Worm (Caenorhabditis elegans): Measurements from ENCODE around the gene srw-102.

srw-102 gene

ce11 chrV:1725353-1725752, 5.3 kb downstream of the srw-102 start, which contains the start of gene sri-27:
Gene sri-27, plus strand, starts transcription at chrV:1725653.
- no peak for TF ChIP-seq ceh-82 (tag; optimal IDR thresholded peaks at IDR 0.05)
- TF ChIP-seq mab-9 (GFP tag; IDR thresholded peaks at IDR 0.05), result no peak
- no peak for TF ChIP-seq zag-1 (tag; optimal IDR thresholded peaks at IDR 0.05)
- TF ChIP-seq unc-130 (tag; optimal IDR thresholded peaks at IDR 0.05), result no peak
- no peak for TF ChIP-seq fkh-8 (tag; optimal IDR thresholded peaks at IDR 0.05)
- TF ChIP-seq aha-1 (tag; optimal IDR thresholded peaks at IDR 0.05), result no peak
- TF ChIP-seq unc-30 (tag; optimal IDR thresholded peaks at IDR 0.05), result no peak
- no peak for TF ChIP-seq swsn-7 (tag; optimal IDR thresholded peaks at IDR 0.05)
- no peak for TF ChIP-seq pax-3 (tag; optimal IDR thresholded peaks at IDR 0.05)
- no peak for TF ChIP-seq tbx-2 (tag; optimal IDR thresholded peaks at IDR 0.05)

ce11 chrV:1731918-1732317, 11.9 kb downstream of the srw-102 start, which contains the start of gene gst-21:
Gene gst-21, minus strand, starts transcription at chrV:1732018.
- peak; percentile 29 for TF ChIP-seq nhr-20 (tag; optimal IDR thresholded peaks at IDR 0.05)
- no peak for TF ChIP-seq tlp-1 (tag; optimal IDR thresholded peaks at IDR 0.05)

- TF ChIP-seq fkh-10 (GFP tag; optimal IDR thresholded peaks at IDR 0.05), result no peak
- TF ChIP-seq pag-3 (tag; optimal IDR thresholded peaks at IDR 0.05; ENCODE audit: borderline replicate concordance, insufficient read depth), result no peak
- no peak for TF ChIP-seq ets-5 (GFP tag; IDR thresholded peaks at IDR 0.05)
- no peak for TF ChIP-seq tbx-2 (tag; optimal IDR thresholded peaks at IDR 0.05)
- TF ChIP-seq fos-1 (tag; optimal IDR thresholded peaks at IDR 0.05), result no peak
- no peak for TF ChIP-seq egl-13 (tag; optimal IDR thresholded peaks at IDR 0.05)
Observed at ce11 chrV:1734569-1734968, 14.5 kb downstream of the srw-102 start, which contains the start of gene str-160. Gene str-160, plus strand, starts transcription at chrV:1734869.

- no peak for TF ChIP-seq nhr-20 (tag; optimal IDR thresholded peaks at IDR 0.05)
- TF ChIP-seq elt-2 (tag; optimal IDR thresholded peaks at IDR 0.05), result no peak
- no peak for TF ChIP-seq lir-3 (tag; optimal IDR thresholded peaks at IDR 0.05; ENCODE audit: poor library complexity)
- no peak for TF ChIP-seq nhr-12 (tag; optimal IDR thresholded peaks at IDR 0.05)
- TF ChIP-seq ceh-63 (GFP tag; optimal IDR thresholded peaks at IDR 0.05), result no peak
- no peak for TF ChIP-seq nhr-19 (GFP tag; conservative IDR thresholded peaks at IDR 0.05)
- TF ChIP-seq ceh-88 (GFP tag; IDR thresholded peaks at IDR 0.05), result no peak
- TF ChIP-seq mdl-1 (tag; optimal IDR thresholded peaks at IDR 0.05), result no peak
- no peak for TF ChIP-seq swsn-7 (tag; optimal IDR thresholded peaks at IDR 0.05)
- no peak for TF ChIP-seq tbx-2 (tag; optimal IDR thresholded peaks at IDR 0.05)
- no peak for TF ChIP-seq nhr-11 (tag; optimal IDR thresholded peaks at IDR 0.05)
- TF ChIP-seq nhr-84 (tag; optimal IDR thresholded peaks at IDR 0.05), result no peak
Observed at ce11 chrV:1741074-1741473, 21.0 kb downstream of the srw-102 start, which contains the start of gene srab-25. Gene srab-25, minus strand, starts transcription at chrV:1741174.

ce11 chrV:1743205-1743870, 23.3 kb downstream of the srw-102 start, which contains the start of gene nhr-256:
Gene nhr-256, plus strand, starts transcription at chrV:1743771.
- TF ChIP-seq zip-4 (GFP tag; optimal IDR thresholded peaks at IDR 0.05) (no peak), efl-3 (GFP tag; optimal IDR thresholded peaks at IDR 0.05) (no peak), fkh-10 (GFP tag; optimal IDR thresholded peaks at IDR 0.05) (no peak), hpl-2 (GFP tag; optimal IDR thresholded peaks at IDR 0.05) (peak; percentile 4), nhr-11 (tag; optimal IDR thresholded peaks at IDR 0.05) (peak; percentile 35), snpc-4 (tag; optimal IDR thresholded peaks at IDR 0.05) (peak; percentile 52), snu-23 (GFP tag; optimal IDR thresholded peaks at IDR 0.05) (peak; percentile 84), pqm-1 (tag; optimal IDR thresholded peaks at IDR 0.05) (no peak), irx-1 (tag; optimal IDR thresholded peaks at IDR 0.05) (peak; percentile 33), unc-86 (tag; optimal IDR thresholded peaks at IDR 0.05) (no peak), nhr-90 (tag; optimal IDR thresholded peaks at IDR 0.05; ENCODE audit: poor library complexity) (peak; percentile 68), C16A3.4 (tag; optimal IDR thresholded peaks at IDR 0.05) (peak; percentile 43), hlh-17 (GFP tag; optimal IDR thresholded peaks at IDR 0.05; ENCODE audit: borderline replicate concordance) (no peak), rnt-1 (tag; optimal IDR thresholded peaks at IDR 0.05) (peak; percentile 60), dsc-1 (tag; optimal IDR thresholded peaks at IDR 0.05) (peak; percentile 40), lir-3 (tag; optimal IDR thresholded peaks at IDR 0.05; ENCODE audit: poor library complexity) (peak; percentile 32), fos-1 (tag; optimal IDR thresholded peaks at IDR 0.05) (peak; percentile 38), nhr-85 (tag) (peak; percentile 84), nhr-28 (tag; optimal IDR thresholded peaks at IDR 0.05) (peak; percentile 50), ceh-82 (tag; optimal IDR thresholded peaks at IDR 0.05) (peak; percentile 2 to 34 (median 13)), efl-1 (optimal IDR thresholded peaks at IDR 0.05) (peak; percentile 72 to 82), efl-1 (GFP tag; optimal IDR thresholded peaks at IDR 0.05 in 1 of 2) (peak; percentile 43 to 64), alr-1 (tag; optimal IDR thresholded peaks at IDR 0.05; ENCODE audit: borderline replicate concordance) (no peak), nhr-12 (tag; optimal IDR thresholded peaks at IDR 0.05) (peak; percentile 29)
